Worm (Caenorhabditis elegans) whole organism, mixed stage, embryonic: ENCODE data around the gene ZK1321.4.

Experiments
- M03D4.4 ChIP-seq: sonication (generic microtip); optimal IDR thresholded peaks from 2 replicates; lab custom pipeline; 2017; ENCODE audit warnings: mild to moderate bottlenecking, missing genetic modification characterization, missing compliant biosample characterization
- blmp-1 ChIP-seq: fragments of 150-350 bp; optimal IDR thresholded peaks from 2 replicates; lab custom pipeline; 2014; ENCODE audit warnings: missing biosample characterization, missing genetic modification characterization
- ceh-39 ChIP-seq: fragments of 150-350 bp; optimal IDR thresholded peaks from 2 replicates; lab custom pipeline; 2014; ENCODE audit warnings: missing biosample characterization, missing genetic modification characterization
- ceh-43 ChIP-seq: fragments of 200-800 bp; sonication (Bioruptor generic); optimal IDR thresholded peaks from 2 replicates; lab custom pipeline; 2018; ENCODE audit warnings: mild to moderate bottlenecking, missing genetic modification characterization, moderate library complexity, missing compliant biosample characterization
- ces-1 ChIP-seq: fragments of 150-350 bp; optimal IDR thresholded peaks from 2 replicates; lab custom pipeline; 2014; ENCODE audit warnings: missing biosample characterization, missing genetic modification reagents, missing genetic modification characterization
- drap-1 ChIP-seq: fragments of 200-800 bp; sonication (Bioruptor generic); optimal IDR thresholded peaks from 3 replicates; lab custom pipeline; 2018; ENCODE audit warnings: mild to moderate bottlenecking, missing genetic modification characterization, missing compliant biosample characterization
- elt-1 ChIP-seq: sonication (generic microtip); optimal IDR thresholded peaks from 2 replicates; lab custom pipeline; 2017; ENCODE audit warnings: missing genetic modification characterization, mild to moderate bottlenecking, missing compliant biosample characterization, antibody characterized with exemption, moderate library complexity, borderline replicate concordance; ENCODE audit not compliant: insufficient read depth
- flh-1 ChIP-seq: fragments of 200-800 bp; sonication (Bioruptor generic); optimal IDR thresholded peaks from 2 replicates; lab custom pipeline; 2018; ENCODE audit warnings: mild to moderate bottlenecking, missing genetic modification characterization, moderate library complexity, missing compliant biosample characterization
- ham-2 ChIP-seq: fragments of 200-800 bp; sonication (Bioruptor generic); optimal IDR thresholded peaks from 2 replicates; lab custom pipeline; 2018; ENCODE audit warnings: mild to moderate bottlenecking, missing genetic modification characterization, missing compliant biosample characterization
- hlh-1 ChIP-seq: fragments of 150-350 bp; optimal IDR thresholded peaks from 2 replicates; lab custom pipeline; 2014; ENCODE audit warnings: missing biosample characterization, missing genetic modification reagents, missing genetic modification characterization
- lin-13 ChIP-seq: fragments of 150-350 bp; optimal IDR thresholded peaks from 2 replicates; lab custom pipeline; 2014; ENCODE audit warnings: missing biosample characterization, missing genetic modification characterization
- lin-32 ChIP-seq: fragments of 200-800 bp; sonication (Bioruptor generic); optimal IDR thresholded peaks from 2 replicates; lab custom pipeline; 2018; ENCODE audit warnings: mild to moderate bottlenecking, missing genetic modification characterization, missing compliant biosample characterization
- lsy-2 ChIP-seq: fragments of 150-350 bp; optimal IDR thresholded peaks from 2 replicates; lab custom pipeline; 2014; ENCODE audit warnings: missing biosample characterization, missing genetic modification characterization
- mab-5 ChIP-seq: fragments of 150-350 bp; optimal IDR thresholded peaks from 2 replicates; lab custom pipeline; 2014; ENCODE audit warnings: missing biosample characterization, missing genetic modification characterization
- mls-2 ChIP-seq: sonication (generic microtip); optimal IDR thresholded peaks from 2 replicates; lab custom pipeline; 2016; ENCODE audit warnings: mild to moderate bottlenecking, missing genetic modification characterization, moderate library complexity, missing compliant biosample characterization
- nhr-2 ChIP-seq: fragments of 150-350 bp; optimal IDR thresholded peaks from 2 replicates; lab custom pipeline; 2014; ENCODE audit warnings: missing biosample characterization, missing genetic modification characterization
- nhr-28 ChIP-seq: fragments of 150-350 bp; optimal IDR thresholded peaks from 2 replicates; lab custom pipeline; 2014; ENCODE audit warnings: missing biosample characterization, missing genetic modification characterization
- pha-4 ChIP-seq: fragments of 150-350 bp; optimal IDR thresholded peaks from 2 replicates; lab custom pipeline; 2018; ENCODE audit warnings: missing biosample characterization, missing genetic modification reagents, missing genetic modification characterization
- snpc-4 ChIP-seq: fragments of 150-350 bp; optimal IDR thresholded peaks from 2 replicates; lab custom pipeline; 2014; ENCODE audit warnings: missing biosample characterization, missing genetic modification characterization
- sptf-1 ChIP-seq: sonication (generic microtip); optimal IDR thresholded peaks from 2 replicates; lab custom pipeline; 2017; ENCODE audit warnings: mild to moderate bottlenecking, missing genetic modification characterization, moderate library complexity, missing compliant biosample characterization
- tbx-8 ChIP-seq: fragments of 200-800 bp; sonication (Bioruptor generic); optimal IDR thresholded peaks from 2 replicates; lab custom pipeline; 2018; ENCODE audit warnings: mild to moderate bottlenecking, missing genetic modification characterization, moderate library complexity, missing compliant biosample characterization
- unc-120 ChIP-seq: sonication (generic microtip); optimal IDR thresholded peaks from 2 replicates; lab custom pipeline; 2017; ENCODE audit warnings: missing genetic modification characterization, missing compliant biosample characterization; ENCODE audit not compliant: poor library complexity, severe bottlenecking
- unc-39 ChIP-seq: fragments of 150-350 bp; optimal IDR thresholded peaks from 2 replicates; lab custom pipeline; 2014; ENCODE audit warnings: missing biosample characterization, missing genetic modification characterization
- unc-62 ChIP-seq: fragments of 150-350 bp; optimal IDR thresholded peaks from 2 replicates; lab custom pipeline; 2014; ENCODE audit warnings: missing biosample characterization, missing genetic modification reagents, missing genetic modification characterization
- zip-8 ChIP-seq: fragments of 150-350 bp; optimal IDR thresholded peaks from 2 replicates; lab custom pipeline; 2014; ENCODE audit warnings: missing biosample characterization, missing genetic modification characterization

ZK1321.4 gene

ce11 chrII:9769797-9770520, 3.8 kb downstream of the ZK1321.4 start, which contains the start of gene aqp-10:
TSS of gene aqp-10 (minus strand) at chrII:9769847.
- peak; percentile 20 for TF ChIP-seq lsy-2 (tag; lab: Kevin White, UChicago)
- no peak for TF ChIP-seq sptf-1 (tag; lab: Kevin White, UChicago)
- TF ChIP-seq hlh-1 (tag; lab: Kevin White, UChicago), result no peak
- TF ChIP-seq pha-4, result peak; percentile 32
- TF ChIP-seq lin-32 (GFP tag; lab: Kevin White, UChicago), result no peak
- TF ChIP-seq tbx-8 (GFP tag; lab: Kevin White, UChicago), result no peak
- TF ChIP-seq unc-62 (GFP tag; lab: Kevin White, UChicago), result no peak
- TF ChIP-seq mls-2 (tag; lab: Kevin White, UChicago), result no peak
- TF ChIP-seq drap-1 (GFP tag; lab: Kevin White, UChicago), result no peak
- no peak for TF ChIP-seq blmp-1 (tag; lab: Kevin White, UChicago)
- TF ChIP-seq zip-8 (tag; lab: Kevin White, UChicago), result no peak
- no peak for TF ChIP-seq ceh-43 (GFP tag; lab: Kevin White, UChicago)

ce11 chrII:9764696-9765095, 9.0 kb downstream of the ZK1321.4 start:
- peak; percentile 69 for TF ChIP-seq hlh-1 (tag; lab: Kevin White, UChicago)
- TF ChIP-seq snpc-4 (tag; lab: Kevin White, UChicago), result no peak
- TF ChIP-seq tbx-8 (GFP tag; lab: Kevin White, UChicago), result no peak
- no peak for TF ChIP-seq M03D4.4
- TF ChIP-seq nhr-2 (tag; lab: Kevin White, UChicago), result no peak
- TF ChIP-seq unc-120 (tag; lab: Kevin White, UChicago), result peak; percentile 38
- TF ChIP-seq mls-2 (tag; lab: Kevin White, UChicago), result no peak
- no peak for TF ChIP-seq drap-1 (GFP tag; lab: Kevin White, UChicago)

- TF ChIP-seq zip-8 (tag; lab: Kevin White, UChicago) (peak; percentile 56), unc-39 (tag; lab: Kevin White, UChicago) (no peak)
Observed at ce11 chrII:9759382-9759781, 14.4 kb downstream of the ZK1321.4 start.

- TF ChIP-seq hlh-1 (tag; lab: Kevin White, UChicago) (peak; percentile 86), unc-120 (tag; lab: Kevin White, UChicago) (peak; percentile 55), flh-1 (GFP tag; lab: Kevin White, UChicago) (no peak)
Observed at ce11 chrII:9757651-9758282, 16.0 kb downstream of the ZK1321.4 start, which contains the start of gene shk-1. TSS of gene shk-1 (plus strand) at chrII:9758232.

DNA sequence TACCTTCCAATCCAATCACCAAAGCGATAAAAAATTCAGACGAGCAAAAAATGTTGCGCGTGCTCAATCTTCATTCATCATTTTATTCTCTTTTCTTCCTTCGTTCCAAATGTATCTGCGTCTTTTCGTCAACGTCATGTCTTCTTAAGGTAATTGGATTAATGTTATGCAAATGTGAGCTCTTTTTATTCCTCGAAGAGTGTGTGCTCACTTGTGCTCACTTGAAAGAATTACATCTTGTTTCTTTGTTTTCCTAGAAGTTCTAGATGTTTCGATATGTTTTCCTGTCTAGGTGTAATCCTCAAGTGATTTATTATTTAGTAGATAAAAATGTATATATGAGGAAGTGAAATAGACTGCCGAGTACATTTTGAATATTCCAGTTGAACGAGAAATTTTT, 18.3 kb downstream of the ZK1321.4 start:
- TF ChIP-seq ces-1, result peak; percentile 81
- TF ChIP-seq unc-120 (tag; lab: Kevin White, UChicago), result no peak
- no peak for TF ChIP-seq elt-1 (tag; lab: Kevin White, UChicago)

DNA sequence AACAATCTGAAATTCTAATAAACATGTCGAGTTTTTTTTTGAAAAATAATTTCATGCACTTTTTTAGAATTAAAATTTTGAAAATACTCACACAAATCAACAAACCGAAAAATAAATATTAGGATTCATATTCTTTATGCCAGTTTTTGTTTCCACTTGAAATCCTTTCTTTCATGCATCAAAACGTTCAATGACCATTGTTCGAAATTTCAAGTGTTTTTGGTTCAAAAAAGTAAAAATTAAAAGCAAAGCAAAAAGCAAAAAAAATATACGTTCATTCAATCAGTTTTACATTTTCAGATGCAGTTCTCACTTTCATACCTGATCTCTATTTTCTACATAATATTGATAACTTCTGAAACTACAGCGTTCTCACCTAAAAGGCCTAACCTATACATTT, 20.0 kb downstream of the ZK1321.4 start, which contains the start of gene ZK1321.1:
TSS of gene ZK1321.1 (plus strand) at position 301 of the 400 bp plus-strand sequence.
- TF ChIP-seq mab-5 (no peak), pha-4 (no peak), blmp-1 (tag; lab: Kevin White, UChicago) (no peak), lin-32 (GFP tag; lab: Kevin White, UChicago) (no peak), M03D4.4 (no peak), elt-1 (tag; lab: Kevin White, UChicago) (no peak), lin-13 (tag; lab: Kevin White, UChicago) (no peak), unc-120 (tag; lab: Kevin White, UChicago) (no peak)

DNA sequence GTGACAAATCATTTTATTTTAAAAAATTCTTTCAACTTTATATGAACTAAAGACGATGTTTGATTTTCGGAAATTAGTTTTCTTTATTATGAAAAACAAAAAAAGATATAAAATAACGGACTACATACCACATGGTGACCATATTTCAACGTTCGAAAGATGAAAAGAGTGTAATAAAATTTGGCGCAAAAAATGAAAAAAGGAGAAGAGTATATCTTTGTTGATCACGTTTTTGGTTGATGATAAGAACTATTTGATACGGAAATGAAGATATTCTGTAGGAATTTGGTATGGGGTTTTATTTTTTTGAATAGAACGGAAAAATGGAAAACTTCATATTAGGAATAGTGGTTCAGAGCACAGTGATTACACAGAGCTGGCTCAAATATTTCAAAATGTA, 20.7 kb downstream of the ZK1321.4 start, which contains the start of gene Y53C12B.7:
TSS of gene Y53C12B.7 (minus strand) at position 163 of the 400 bp plus-strand sequence.
- no peak for TF ChIP-seq nhr-28 (tag; lab: Kevin White, UChicago)
- no peak for TF ChIP-seq ces-1
- TF ChIP-seq ceh-39, result no peak
- TF ChIP-seq hlh-1 (tag; lab: Kevin White, UChicago), result no peak
- no peak for TF ChIP-seq mls-2 (tag; lab: Kevin White, UChicago)
- no peak for TF ChIP-seq ham-2 (GFP tag; lab: Kevin White, UChicago)
- TF ChIP-seq, all 35 proteins: peak for 0
